Worm (Caenorhabditis elegans) whole organism, L3 larva: ENCODE data around the gene R04E5.9.

Experiments used
- ama-1 ChIP-seq: fragments of 150-350 bp; optimal IDR thresholded peaks from 2 replicates; lab custom pipeline; 2018
- ceh-28 ChIP-seq: fragments of 150-350 bp; optimal IDR thresholded peaks from 2 replicates; lab custom pipeline; 2014; ENCODE audit warnings: missing biosample characterization, missing genetic modification reagents, missing genetic modification characterization
- egl-27 ChIP-seq: sonication (generic microtip); optimal IDR thresholded peaks from 4 replicates; lab custom pipeline; 2017; ENCODE audit warnings: missing biosample characterization, missing genetic modification reagents, missing genetic modification characterization
- nhr-12 ChIP-seq: fragments of 150-350 bp; optimal IDR thresholded peaks from 2 replicates; lab custom pipeline; 2014; ENCODE audit warnings: missing biosample characterization, missing genetic modification characterization
- nhr-23 ChIP-seq: fragments of 150-350 bp; optimal IDR thresholded peaks from 2 replicates; lab custom pipeline; 2014; ENCODE audit warnings: missing biosample characterization, missing genetic modification reagents, missing genetic modification characterization
- pha-4 ChIP-seq: fragments of 150-350 bp; optimal IDR thresholded peaks from 2 replicates; lab custom pipeline; 2014; ENCODE audit warnings: missing biosample characterization, missing genetic modification reagents, missing genetic modification characterization
- zag-1 ChIP-seq: fragments of 150-350 bp; optimal IDR thresholded peaks from 2 replicates; lab custom pipeline; 2014; ENCODE audit warnings: missing biosample characterization, missing genetic modification characterization

DNA sequence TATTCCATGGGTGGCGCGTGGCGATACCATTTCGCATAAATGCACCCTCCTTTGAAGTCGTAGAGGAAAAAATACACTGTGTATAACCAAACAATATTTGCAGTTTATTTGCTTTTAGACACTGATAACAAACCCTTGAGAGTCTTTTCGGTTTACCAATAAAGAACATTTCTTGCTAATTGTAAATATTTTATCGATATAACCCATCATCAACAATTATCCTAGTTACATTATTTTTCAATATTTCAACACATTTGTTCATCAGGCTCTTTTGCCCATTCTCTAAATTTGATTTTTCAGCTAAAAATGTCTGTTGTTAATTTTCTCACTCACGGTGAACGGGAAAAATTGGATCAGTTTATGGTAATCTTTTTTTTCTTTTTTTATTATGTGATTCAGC lies 33.0 kb upstream of the R04E5.9 start, which contains the start of gene ubc-23:
- TF ChIP-seq nhr-23 (tag; lab: Kevin White, UChicago) (no peak), pha-4 (tag; lab: Kevin White, UChicago) (peak; percentile 1), egl-27 (tag; lab: Kevin White, UChicago) (no peak), zag-1 (tag; lab: Kevin White, UChicago) (no peak), ama-1 (lab: Kevin White, UChicago) (no peak), ceh-28 (no peak), nhr-12 (tag; lab: Kevin White, UChicago) (no peak)
